Worm (Caenorhabditis elegans) whole organism, L1 larva: ENCODE data around the gene wdr-83.

ENCODE experiments used
- C04F5.9 ChIP-seq: sonication (generic microtip); optimal IDR thresholded peaks from 2 replicates; lab custom pipeline; 2016; ENCODE audit warnings: missing genetic modification characterization, missing compliant biosample characterization
- C16A3.4 ChIP-seq: fragments of 150-350 bp; optimal IDR thresholded peaks from 2 replicates; lab custom pipeline; 2014; ENCODE audit warnings: missing biosample characterization, missing genetic modification characterization
- F16B12.6 ChIP-seq: fragments of 150-350 bp; optimal IDR thresholded peaks from 2 replicates; lab custom pipeline; 2014; ENCODE audit warnings: missing biosample characterization, missing genetic modification characterization
- Y116A8C.19 ChIP-seq: sonication (generic microtip); optimal IDR thresholded peaks from 2 replicates; lab custom pipeline; 2016; ENCODE audit warnings: missing compliant biosample characterization, missing genetic modification characterization, borderline replicate concordance
- aha-1 ChIP-seq: fragments of 150-350 bp; optimal IDR thresholded peaks from 2 replicates; lab custom pipeline; 2014; ENCODE audit warnings: missing biosample characterization, missing genetic modification characterization
- alr-1 ChIP-seq: fragments of 200-800 bp; sonication (Bioruptor generic); optimal IDR thresholded peaks from 2 replicates; lab custom pipeline; 2018; ENCODE audit warnings: borderline replicate concordance, mild to moderate bottlenecking, missing genetic modification characterization, missing compliant biosample characterization
- aly-2 ChIP-seq: fragments of 150-350 bp; optimal IDR thresholded peaks from 2 replicates; lab custom pipeline; 2014; ENCODE audit warnings: missing biosample characterization, missing genetic modification characterization
- ama-1 ChIP-seq: fragments of 150-350 bp; optimal IDR thresholded peaks from 2 replicates; lab custom pipeline; 2014
- blmp-1 ChIP-seq: fragments of 150-350 bp; optimal IDR thresholded peaks from 2 replicates; lab custom pipeline; 2014; ENCODE audit warnings: missing biosample characterization, missing genetic modification characterization
- ceh-82 ChIP-seq, 3 experiments: fragments of 150-350 bp in 1 of 3; sonication (generic microtip) in 2 of 3; optimal IDR thresholded peaks; 2 replicates each; lab custom pipeline; 2014 to 2017; ENCODE audit warnings: missing biosample characterization in 3 of 3, missing genetic modification characterization in 3 of 3
- ceh-88 ChIP-seq: fragments of 200-800 bp; sonication (Bioruptor generic); IDR thresholded peaks from 2 replicates; pipeline ENCODE4 v1.3.6; 2022; ENCODE audit warnings: missing genetic modification characterization, missing compliant biosample characterization
- ces-1 ChIP-seq: fragments of 150-350 bp; optimal IDR thresholded peaks from 2 replicates; lab custom pipeline; 2014; ENCODE audit warnings: missing biosample characterization, missing genetic modification reagents, missing genetic modification characterization
- dsc-1 ChIP-seq: sonication (generic microtip); optimal IDR thresholded peaks from 2 replicates; lab custom pipeline; 2016; ENCODE audit warnings: mild to moderate bottlenecking, missing genetic modification characterization, missing compliant biosample characterization
- egl-13 ChIP-seq: sonication (generic microtip); optimal IDR thresholded peaks from 2 replicates; lab custom pipeline; 2016; ENCODE audit warnings: missing genotype, missing genetic modification reagents, missing genetic modification characterization, missing compliant biosample characterization
- elt-2 ChIP-seq: sonication (generic microtip); optimal IDR thresholded peaks from 2 replicates; lab custom pipeline; 2016; ENCODE audit warnings: missing genetic modification characterization, mild to moderate bottlenecking, inconsistent platforms, missing compliant biosample characterization, missing genetic modification reagents
- elt-3 ChIP-seq, 6 experiments: fragments of 150-350 bp in 1 of 6; sonication (generic microtip); optimal IDR thresholded peaks; 2 replicates each; lab custom pipeline; 2017 to 2018; ENCODE audit warnings: missing biosample characterization in 6 of 6, missing genetic modification characterization in 6 of 6, inconsistent platforms in 1 of 6
- fos-1 ChIP-seq: fragments of 150-350 bp; optimal IDR thresholded peaks from 2 replicates; lab custom pipeline; 2014; ENCODE audit warnings: missing biosample characterization, missing genetic modification characterization
- grh-1 ChIP-seq: fragments of 200-800 bp; sonication (Bioruptor generic); IDR thresholded peaks from 2 replicates; pipeline ENCODE4 v1.3.6; 2022; ENCODE audit warnings: missing genetic modification reagents, missing genetic modification characterization, missing compliant biosample characterization
- hlh-17 ChIP-seq: fragments of 200-800 bp; sonication (Bioruptor generic); optimal IDR thresholded peaks from 2 replicates; lab custom pipeline; 2018; ENCODE audit warnings: missing genetic modification characterization, mild to moderate bottlenecking, missing compliant biosample characterization, moderate library complexity, borderline replicate concordance
- hpl-2 ChIP-seq: fragments of 150-350 bp; optimal IDR thresholded peaks from 2 replicates; lab custom pipeline; 2014; ENCODE audit warnings: missing biosample characterization, missing genetic modification reagents, missing genetic modification characterization
- jun-1 ChIP-seq: fragments of 150-350 bp; optimal IDR thresholded peaks from 2 replicates; lab custom pipeline; 2014; ENCODE audit warnings: missing biosample characterization, missing genetic modification reagents, missing genetic modification characterization
- lin-13 ChIP-seq: fragments of 150-350 bp; optimal IDR thresholded peaks from 2 replicates; lab custom pipeline; 2014; ENCODE audit warnings: missing biosample characterization, missing genetic modification reagents, missing genetic modification characterization
- lin-14 ChIP-seq: fragments of 200-800 bp; sonication (Bioruptor generic); optimal IDR thresholded peaks from 2 replicates; lab custom pipeline; 2018; ENCODE audit warnings: mild to moderate bottlenecking, missing genetic modification characterization, moderate library complexity, missing compliant biosample characterization
- lin-15B ChIP-seq: fragments of 150-350 bp; sonication (generic microtip); optimal IDR thresholded peaks from 3 replicates; lab custom pipeline; 2014; ENCODE audit warnings: missing biosample characterization, missing genetic modification characterization
- lin-35 ChIP-seq, 2 experiments: fragments of 150-350 bp; optimal IDR thresholded peaks; 2 replicates each; lab custom pipeline; 2014; ENCODE audit warnings: missing biosample characterization in 2 of 2, missing genetic modification characterization in 2 of 2, missing genetic modification reagents in 2 of 2
- lir-3 ChIP-seq: sonication (generic microtip); optimal IDR thresholded peaks from 2 replicates; lab custom pipeline; 2016; ENCODE audit warnings: mild to moderate bottlenecking, missing genetic modification characterization, moderate library complexity, missing compliant biosample characterization; ENCODE audit not compliant: poor library complexity
- lsy-2 ChIP-seq, 2 experiments: fragments of 150-350 bp; optimal IDR thresholded peaks; 2 replicates each; lab custom pipeline; 2014; ENCODE audit warnings: missing biosample characterization in 2 of 2, missing genetic modification characterization in 2 of 2
- mab-9 ChIP-seq: fragments of 200-800 bp; sonication (Bioruptor generic); IDR thresholded peaks from 2 replicates; pipeline ENCODE4 v1.3.6; 2022; ENCODE audit warnings: missing genetic modification reagents, missing genetic modification characterization, missing compliant biosample characterization
- mdl-1 ChIP-seq, 2 experiments: fragments of 150-350 bp; optimal IDR thresholded peaks; 2 replicates each; lab custom pipeline; 2014 to 2017; ENCODE audit warnings: missing biosample characterization in 2 of 2, missing genetic modification characterization in 2 of 2, inconsistent platforms in 1 of 2
- mep-1 ChIP-seq: fragments of 150-350 bp; optimal IDR thresholded peaks from 2 replicates; lab custom pipeline; 2014; ENCODE audit warnings: missing biosample characterization, missing genetic modification characterization
- nhr-11 ChIP-seq: fragments of 150-350 bp; optimal IDR thresholded peaks from 2 replicates; lab custom pipeline; 2014; ENCODE audit warnings: missing biosample characterization, missing genetic modification characterization
- nhr-19 ChIP-seq: fragments of 200-800 bp; sonication (Bioruptor generic); conservative IDR thresholded peaks from 2 replicates; pipeline ENCODE4 v1.3.6; 2022; ENCODE audit warnings: missing genetic modification characterization, missing compliant biosample characterization
- nhr-237 ChIP-seq: fragments of 150-350 bp; optimal IDR thresholded peaks from 2 replicates; lab custom pipeline; 2014; ENCODE audit warnings: missing biosample characterization, missing genetic modification characterization
- nhr-47 ChIP-seq: sonication (generic microtip); optimal IDR thresholded peaks from 2 replicates; lab custom pipeline; 2016; ENCODE audit warnings: mild to moderate bottlenecking, missing genetic modification characterization, moderate library complexity, missing compliant biosample characterization
- nhr-71 ChIP-seq: sonication (generic microtip); optimal IDR thresholded peaks from 2 replicates; lab custom pipeline; 2016; ENCODE audit warnings: mild to moderate bottlenecking, missing genetic modification characterization, moderate library complexity, missing compliant biosample characterization
- pag-3 ChIP-seq: sonication (generic microtip); optimal IDR thresholded peaks from 2 replicates; lab custom pipeline; 2017; ENCODE audit warnings: missing genetic modification characterization, mild to moderate bottlenecking, missing compliant biosample characterization, antibody characterized with exemption, borderline replicate concordance; ENCODE audit not compliant: insufficient read depth
- pax-3 ChIP-seq: fragments of 200-800 bp; sonication (Bioruptor generic); optimal IDR thresholded peaks from 2 replicates; lab custom pipeline; 2018; ENCODE audit warnings: mild to moderate bottlenecking, missing genetic modification characterization, moderate library complexity, missing compliant biosample characterization
- rnt-1 ChIP-seq: sonication (generic microtip); optimal IDR thresholded peaks from 2 replicates; lab custom pipeline; 2016; ENCODE audit warnings: mild to moderate bottlenecking, missing genetic modification characterization, moderate library complexity, missing compliant biosample characterization
- skn-1 ChIP-seq: fragments of 150-350 bp; optimal IDR thresholded peaks from 2 replicates; lab custom pipeline; 2014; ENCODE audit warnings: missing biosample characterization, missing genetic modification characterization
- snpc-4 ChIP-seq: fragments of 150-350 bp; optimal IDR thresholded peaks from 2 replicates; lab custom pipeline; 2014; ENCODE audit warnings: missing biosample characterization, missing genetic modification characterization
- snu-23 ChIP-seq: sonication (generic microtip); optimal IDR thresholded peaks from 2 replicates; lab custom pipeline; 2016; ENCODE audit warnings: missing genetic modification characterization, missing compliant biosample characterization
- sup-37 ChIP-seq: fragments of 200-800 bp; sonication (Bioruptor generic); optimal IDR thresholded peaks from 2 replicates; lab custom pipeline; 2018; ENCODE audit warnings: mild to moderate bottlenecking, missing genetic modification characterization, missing compliant biosample characterization
- swsn-7 ChIP-seq: sonication (generic microtip); optimal IDR thresholded peaks from 2 replicates; lab custom pipeline; 2016; ENCODE audit warnings: missing genetic modification characterization, missing compliant biosample characterization
- tbx-2 ChIP-seq: sonication (generic microtip); optimal IDR thresholded peaks from 2 replicates; lab custom pipeline; 2016; ENCODE audit warnings: missing genetic modification characterization, missing compliant biosample characterization
- unc-130 ChIP-seq: fragments of 150-350 bp; optimal IDR thresholded peaks from 2 replicates; lab custom pipeline; 2017; ENCODE audit warnings: missing biosample characterization, missing genetic modification characterization, inconsistent platforms
- unc-30 ChIP-seq: sonication (generic microtip); optimal IDR thresholded peaks from 2 replicates; lab custom pipeline; 2017; ENCODE audit warnings: missing biosample characterization, missing genetic modification characterization
- unc-86 ChIP-seq: sonication (generic microtip); optimal IDR thresholded peaks from 2 replicates; lab custom pipeline; 2016; ENCODE audit warnings: missing genetic modification characterization, missing compliant biosample characterization
- unc-98 ChIP-seq: fragments of 200-800 bp; sonication (Bioruptor generic); IDR thresholded peaks from 2 replicates; pipeline ENCODE4 v1.3.6; 2022; ENCODE audit warnings: missing genetic modification characterization, missing compliant biosample characterization
- vab-15 ChIP-seq: sonication (generic microtip); optimal IDR thresholded peaks from 2 replicates; lab custom pipeline; 2017; ENCODE audit warnings: missing genotype, mild to moderate bottlenecking, missing genetic modification characterization, missing compliant biosample characterization
- xbp-1 ChIP-seq: sonication (generic microtip); optimal IDR thresholded peaks from 2 replicates; lab custom pipeline; 2016; ENCODE audit warnings: missing genetic modification characterization, missing compliant biosample characterization
- ztf-11 ChIP-seq, 2 experiments: sonication (generic microtip); optimal IDR thresholded peaks; 2 replicates each; lab custom pipeline; 2016 to 2017; ENCODE audit warnings: missing genetic modification characterization in 2 of 2, missing biosample characterization in 1 of 2, missing compliant biosample characterization in 1 of 2

wdr-83 gene

DNA sequence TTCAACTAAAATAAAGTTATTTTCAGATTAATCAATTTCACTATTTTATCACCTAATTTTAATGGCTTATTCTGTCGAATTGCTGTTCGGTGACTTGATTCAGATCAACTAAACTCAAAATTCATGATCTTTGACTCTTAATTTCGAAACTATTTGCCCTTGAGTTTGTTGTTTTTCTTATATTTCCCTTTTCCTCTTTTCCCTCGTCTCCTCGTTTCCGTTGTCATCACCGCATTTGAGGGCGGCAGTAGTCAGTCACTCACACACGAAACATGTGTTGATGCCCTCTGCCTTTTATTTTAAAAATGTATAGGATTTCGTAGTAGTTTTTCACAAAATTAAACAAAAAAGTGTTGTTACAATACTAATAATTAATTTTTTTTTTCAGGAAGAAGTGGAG, 36.6 kb downstream of the wdr-83 start, which contains the start of gene rnh-1.0 (continued):
- no peak for TF ChIP-seq alr-1 (tag; lab: Kevin White, UChicago)
- TF ChIP-seq hlh-17 (GFP tag; lab: Kevin White, UChicago): no peak
- TF ChIP-seq tbx-2 (tag; lab: Kevin White, UChicago): no peak
- no peak for TF ChIP-seq lin-15B (tag; lab: Kevin White, UChicago)
- TF ChIP-seq nhr-237 (tag; lab: Kevin White, UChicago): no peak
- TF ChIP-seq aly-2: no peak
- TF ChIP-seq egl-13 (tag; lab: Kevin White, UChicago): no peak
- TF ChIP-seq vab-15 (tag; lab: Kevin White, UChicago): no peak
- TF ChIP-seq elt-3 (tag; optimal IDR thresholded peaks at IDR 0.05; lab: Kevin White, UChicago): no peak
- no peak for TF ChIP-seq lin-13 (GFP tag; lab: Kevin White, UChicago)
- TF ChIP-seq elt-2 (tag; lab: Kevin White, UChicago): no peak
- no peak for TF ChIP-seq fos-1
- TF ChIP-seq lir-3 (tag; lab: Kevin White, UChicago): no peak
- TF ChIP-seq blmp-1: peak; percentile 28
- TF ChIP-seq ces-1 (GFP tag; lab: Kevin White, UChicago): no peak
- TF ChIP-seq nhr-19: no peak
- TF ChIP-seq unc-130 (tag; lab: Kevin White, UChicago): no peak
- TF ChIP-seq snu-23 (GFP tag; lab: Kevin White, UChicago): peak; percentile 11
- no peak for TF ChIP-seq mdl-1 (tag; optimal IDR thresholded peaks at IDR 0.05; lab: Kevin White, UChicago)
- no peak for TF ChIP-seq jun-1 (tag; lab: Kevin White, UChicago)
- no peak for TF ChIP-seq swsn-7 (tag; lab: Kevin White, UChicago)
- TF ChIP-seq C04F5.9: no peak
- no peak for TF ChIP-seq nhr-11
- peak; percentile 67 for TF ChIP-seq lin-14
- TF ChIP-seq ceh-88 (GFP tag; lab: Robert Waterston, UW): no peak
- no peak for TF ChIP-seq pag-3 (tag; lab: Kevin White, UChicago)
- TF ChIP-seq pax-3 (tag; lab: Kevin White, UChicago): no peak
- peak; percentile 25 for TF ChIP-seq nhr-71
- no peak for TF ChIP-seq C16A3.4 (tag; lab: Kevin White, UChicago)
- TF ChIP-seq sup-37 (GFP tag; lab: Kevin White, UChicago): no peak
- no peak for TF ChIP-seq Y116A8C.19
- TF ChIP-seq mab-9: no peak
- no peak for TF ChIP-seq lsy-2 (tag; optimal IDR thresholded peaks at IDR 0.05; lab: Kevin White, UChicago)
- TF ChIP-seq unc-30 (tag; lab: Kevin White, UChicago): no peak
- TF ChIP-seq grh-1 (GFP tag; lab: Robert Waterston, UW): no peak
- TF ChIP-seq ceh-82 (tag; optimal IDR thresholded peaks at IDR 0.05; lab: Kevin White, UChicago): no peak
- no peak for TF ChIP-seq xbp-1 (tag; lab: Kevin White, UChicago)
- TF ChIP-seq, all 84 proteins: peak for 10

DNA sequence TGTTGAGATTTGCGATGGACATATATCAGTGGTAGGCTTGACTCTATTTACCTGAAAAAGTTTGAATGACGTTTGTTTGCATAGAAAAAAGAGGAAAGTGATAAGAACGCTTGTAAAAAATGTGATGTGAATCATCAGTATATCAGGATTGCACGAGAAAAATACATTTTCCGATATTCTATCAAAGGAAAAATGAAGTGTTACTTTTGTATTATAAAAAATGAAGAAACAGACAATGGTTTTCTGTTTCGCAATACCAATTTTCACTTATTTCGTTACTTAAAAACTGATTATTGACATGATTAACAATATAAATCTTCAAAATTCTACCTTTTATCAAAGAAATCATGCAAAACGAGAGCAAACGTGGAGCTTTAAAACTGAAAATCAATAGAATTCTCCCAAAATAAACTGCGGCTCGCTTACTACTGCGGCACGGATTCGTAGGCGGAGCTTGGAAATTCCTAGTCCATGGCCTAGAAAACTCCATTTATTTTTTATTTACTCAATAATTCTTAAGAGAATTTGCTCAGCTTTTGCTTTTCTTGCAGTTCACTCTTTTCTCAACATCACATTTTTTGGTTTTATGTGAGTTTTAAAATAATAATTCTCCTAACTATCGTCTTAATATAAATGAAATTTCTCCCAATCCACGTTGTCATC, 37.9 kb downstream of the wdr-83 start, which contains the start of the genes eif-1 and vps-24:
eif-1 (minus strand) TSS at position 51 of the 663 bp plus-strand sequence.
vps-24 (plus strand) TSS at position 469 of the 663 bp plus-strand sequence.
- TF ChIP-seq lir-3 (tag; lab: Kevin White, UChicago): peak; percentile 58
- peak; percentile 24 for TF ChIP-seq F16B12.6 (tag; lab: Kevin White, UChicago)
- peak; percentile 47 for TF ChIP-seq tbx-2 (tag; lab: Kevin White, UChicago)
- peak; percentile 30 for TF ChIP-seq C16A3.4 (tag; lab: Kevin White, UChicago)
- TF ChIP-seq swsn-7 (tag; lab: Kevin White, UChicago): peak; percentile 12
- TF ChIP-seq nhr-71: peak; percentile 55
- no peak for TF ChIP-seq ztf-11 (tag; optimal IDR thresholded peaks at IDR 0.05; lab: Kevin White, UChicago)
- peak; percentile 30 for TF ChIP-seq dsc-1
- TF ChIP-seq ama-1 (lab: Kevin White, UChicago): no peak
- TF ChIP-seq lin-14: peak; percentile 49
- TF ChIP-seq skn-1 (tag; lab: Kevin White, UChicago): peak; percentile 2
- TF ChIP-seq mep-1 (tag; lab: Kevin White, UChicago): peak; percentile 34
- TF ChIP-seq unc-98 (GFP tag; lab: Robert Waterston, UW): no peak
- TF ChIP-seq snpc-4 (tag; lab: Kevin White, UChicago): peak; percentile 29
- peak; percentile 12 for TF ChIP-seq blmp-1
- peak; percentile 62 to 65 for TF ChIP-seq lin-35 (GFP tag; optimal IDR thresholded peaks at IDR 0.05; lab: Kevin White, UChicago)
- TF ChIP-seq unc-86 (tag; lab: Kevin White, UChicago): no peak
- TF ChIP-seq nhr-47 (tag; lab: Kevin White, UChicago): peak; percentile 46
- no peak for TF ChIP-seq aha-1
- peak; percentile 65 for TF ChIP-seq rnt-1 (tag; lab: Kevin White, UChicago)
- TF ChIP-seq lin-13 (GFP tag; lab: Kevin White, UChicago): peak; percentile 17
- no peak for TF ChIP-seq hpl-2
- no peak for TF ChIP-seq vab-15 (tag; lab: Kevin White, UChicago)
